Worm (Caenorhabditis elegans): ENCODE measurements around the gene dyf-3.

The dyf-3 gene

ce11 chrIV:3368638-3369247, 30.3 kb downstream of the dyf-3 start, which contains the start of gene vha-19:
vha-19 (plus strand) TSS chrIV:3369197.
- no peak for TF ChIP-seq lsy-2 (tag; optimal IDR thresholded peaks at IDR 0.05)
- TF ChIP-seq unc-39 (tag; optimal IDR thresholded peaks at IDR 0.05): no peak
- TF ChIP-seq zip-8 (tag; optimal IDR thresholded peaks at IDR 0.05): no peak
- peak; percentile 6 for TF ChIP-seq nhr-237 (tag; optimal IDR thresholded peaks at IDR 0.05)

- TF ChIP-seq unc-120 (tag; optimal IDR thresholded peaks at IDR 0.05; ENCODE audit: poor library complexity, severe bottlenecking): no peak
- no peak for TF ChIP-seq lin-13 (tag; optimal IDR thresholded peaks at IDR 0.05)
- no peak for TF ChIP-seq mep-1 (tag; optimal IDR thresholded peaks at IDR 0.05)
- TF ChIP-seq cnd-1 (tag; optimal IDR thresholded peaks at IDR 0.05): no peak
- TF ChIP-seq M03D4.4 (tag; optimal IDR thresholded peaks at IDR 0.05): no peak
- TF ChIP-seq unc-62 (GFP tag; optimal IDR thresholded peaks at IDR 0.05): no peak
- TF ChIP-seq ztf-11 (tag; optimal IDR thresholded peaks at IDR 0.05): no peak
Observed at ce11 chrIV:3363784-3364183, 35.2 kb downstream of the dyf-3 start.

DNA sequence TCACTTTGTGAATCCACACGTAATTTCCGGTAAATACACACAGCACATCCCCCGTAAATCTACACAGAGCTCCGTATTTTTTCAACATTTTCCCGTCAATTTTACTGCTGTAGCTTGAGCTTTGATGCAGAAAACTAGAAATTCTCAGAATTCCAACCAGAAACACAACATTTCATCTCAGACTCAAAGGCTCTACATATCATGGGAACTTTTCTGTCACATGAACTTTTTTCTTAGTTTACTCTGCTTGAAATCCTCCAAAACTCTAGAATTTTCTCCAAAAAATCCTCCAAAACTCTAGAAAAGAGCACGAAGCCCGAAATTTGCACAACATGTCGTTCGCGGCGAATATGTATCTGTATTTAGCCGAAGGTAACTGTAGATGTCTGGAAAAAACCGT, 35.8 kb downstream of the dyf-3 start, which contains the start of gene Y55H10A.2:
Gene Y55H10A.2, plus strand, starts transcription at position 301 of the 400 bp plus-strand sequence.
- TF ChIP-seq ces-1 (GFP tag; optimal IDR thresholded peaks at IDR 0.05): no peak
- no peak for TF ChIP-seq unc-62 (GFP tag; optimal IDR thresholded peaks at IDR 0.05)
- no peak for TF ChIP-seq mep-1 (tag; optimal IDR thresholded peaks at IDR 0.05)
- TF ChIP-seq cnd-1 (tag; optimal IDR thresholded peaks at IDR 0.05): no peak
- TF ChIP-seq ceh-39 (tag; optimal IDR thresholded peaks at IDR 0.05): no peak
- TF ChIP-seq bed-3 (GFP tag; optimal IDR thresholded peaks at IDR 0.05): no peak
- TF ChIP-seq lsy-2 (tag; optimal IDR thresholded peaks at IDR 0.05): no peak
- TF ChIP-seq flh-1 (GFP tag; optimal IDR thresholded peaks at IDR 0.05): no peak
- no peak for TF ChIP-seq lin-32 (GFP tag; optimal IDR thresholded peaks at IDR 0.05)
- TF ChIP-seq hlh-1 (tag; optimal IDR thresholded peaks at IDR 0.05): no peak
- no peak for TF ChIP-seq sem-2 (GFP tag; optimal IDR thresholded peaks at IDR 0.05)
- no peak for TF ChIP-seq ceh-43 (GFP tag; optimal IDR thresholded peaks at IDR 0.05)
- TF ChIP-seq nhr-76 (tag; optimal IDR thresholded peaks at IDR 0.05): no peak
- TF ChIP-seq ham-2 (GFP tag; optimal IDR thresholded peaks at IDR 0.05): no peak
- no peak for TF ChIP-seq mab-5 (tag; optimal IDR thresholded peaks at IDR 0.05)
- no peak for TF ChIP-seq pha-4 (tag; optimal IDR thresholded peaks at IDR 0.05)
- TF ChIP-seq blmp-1 (tag; optimal IDR thresholded peaks at IDR 0.05): no peak
- no peak for TF ChIP-seq mls-2 (tag; optimal IDR thresholded peaks at IDR 0.05)
- no peak for TF ChIP-seq tbx-8 (GFP tag; optimal IDR thresholded peaks at IDR 0.05)

DNA sequence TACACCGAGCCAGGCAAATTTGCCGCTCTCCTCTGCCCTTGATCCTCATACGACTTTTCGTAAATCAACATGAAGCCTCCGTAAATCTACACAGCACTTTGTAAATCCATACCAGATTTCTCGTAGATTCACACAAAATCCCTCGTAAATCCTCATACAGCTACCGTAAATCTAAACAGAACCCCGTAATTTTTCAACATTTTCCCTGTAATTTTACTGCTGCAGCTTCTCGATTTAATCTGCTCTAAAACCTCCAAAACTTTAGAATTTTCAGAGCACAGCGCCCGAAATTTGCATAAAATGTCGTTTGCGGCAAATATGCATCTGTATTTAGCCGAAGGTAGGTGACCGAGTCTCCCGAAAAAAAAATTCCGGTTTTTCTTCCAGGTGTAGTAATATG, 44.3 kb downstream of the dyf-3 start, which contains the start of gene F42A6.1:
Gene F42A6.1, plus strand, starts transcription at position 301 of the 400 bp plus-strand sequence.
- TF ChIP-seq tbx-8 (GFP tag; optimal IDR thresholded peaks at IDR 0.05) (no peak), sem-2 (GFP tag; optimal IDR thresholded peaks at IDR 0.05) (no peak), lin-32 (GFP tag; optimal IDR thresholded peaks at IDR 0.05) (no peak), nhr-237 (tag; optimal IDR thresholded peaks at IDR 0.05) (no peak), ces-1 (GFP tag; optimal IDR thresholded peaks at IDR 0.05) (no peak), bed-3 (GFP tag; optimal IDR thresholded peaks at IDR 0.05) (no peak), cnd-1 (tag; optimal IDR thresholded peaks at IDR 0.05) (no peak), zip-8 (tag; optimal IDR thresholded peaks at IDR 0.05) (no peak), ham-2 (GFP tag; optimal IDR thresholded peaks at IDR 0.05) (no peak)

DNA sequence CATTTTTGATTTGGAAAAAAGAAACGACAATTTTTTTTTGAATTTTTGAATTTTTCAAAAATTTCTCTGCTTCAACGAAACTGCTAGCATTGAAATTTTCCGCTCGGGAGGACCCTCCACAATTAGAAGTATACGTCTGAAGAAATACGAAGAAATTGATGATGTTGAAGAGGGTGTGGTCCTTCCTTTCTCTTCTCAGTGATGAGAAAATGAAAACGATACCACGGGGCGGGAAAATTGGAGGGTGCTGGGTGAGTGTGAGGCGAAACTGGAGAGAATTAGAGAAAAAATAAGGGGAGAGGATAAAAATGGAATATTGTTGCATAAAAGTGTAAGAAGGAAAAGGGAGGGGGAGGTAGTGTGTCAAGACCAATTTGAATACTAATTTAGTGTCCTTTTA, 47.0 kb downstream of the dyf-3 start:
- TF ChIP-seq lin-13 (tag; optimal IDR thresholded peaks at IDR 0.05): no peak
- TF ChIP-seq ham-2 (GFP tag; optimal IDR thresholded peaks at IDR 0.05): no peak
- no peak for TF ChIP-seq unc-120 (tag; optimal IDR thresholded peaks at IDR 0.05; ENCODE audit: poor library complexity, severe bottlenecking)
- TF ChIP-seq ces-1 (GFP tag; optimal IDR thresholded peaks at IDR 0.05): peak; percentile 11
- TF ChIP-seq ceh-83 (GFP tag; optimal IDR thresholded peaks at IDR 0.05): no peak
- TF ChIP-seq mls-2 (tag; optimal IDR thresholded peaks at IDR 0.05): no peak

- TF ChIP-seq blmp-1 (tag; optimal IDR thresholded peaks at IDR 0.05): no peak
- TF ChIP-seq M03D4.4 (tag; optimal IDR thresholded peaks at IDR 0.05): no peak
- no peak for TF ChIP-seq lin-13 (tag; optimal IDR thresholded peaks at IDR 0.05)
- TF ChIP-seq bed-3 (GFP tag; optimal IDR thresholded peaks at IDR 0.05): no peak
- TF ChIP-seq nhr-12 (tag; optimal IDR thresholded peaks at IDR 0.05): no peak
- TF ChIP-seq pha-4 (tag; optimal IDR thresholded peaks at IDR 0.05): no peak
- TF ChIP-seq sptf-1 (tag; optimal IDR thresholded peaks at IDR 0.05): no peak
- peak; percentile 66 for TF ChIP-seq ces-1 (GFP tag; optimal IDR thresholded peaks at IDR 0.05)
- no peak for TF ChIP-seq zip-8 (tag; optimal IDR thresholded peaks at IDR 0.05)
- TF ChIP-seq drap-1 (GFP tag; optimal IDR thresholded peaks at IDR 0.05): no peak
- TF ChIP-seq unc-120 (tag; optimal IDR thresholded peaks at IDR 0.05; ENCODE audit: poor library complexity, severe bottlenecking): peak; percentile 3
- TF ChIP-seq nhr-28 (tag; optimal IDR thresholded peaks at IDR 0.05): no peak
- no peak for TF ChIP-seq elt-1 (tag; optimal IDR thresholded peaks at IDR 0.05; ENCODE audit: borderline replicate concordance, insufficient read depth)
- no peak for TF ChIP-seq ztf-11 (tag; optimal IDR thresholded peaks at IDR 0.05)
- TF ChIP-seq lin-32 (GFP tag; optimal IDR thresholded peaks at IDR 0.05): no peak
- no peak for TF ChIP-seq mab-5 (tag; optimal IDR thresholded peaks at IDR 0.05)
- peak; percentile 15 for TF ChIP-seq nhr-237 (tag; optimal IDR thresholded peaks at IDR 0.05)
- TF ChIP-seq ham-2 (GFP tag; optimal IDR thresholded peaks at IDR 0.05): peak; percentile 38
- TF ChIP-seq unc-62 (GFP tag; optimal IDR thresholded peaks at IDR 0.05): no peak
- TF ChIP-seq unc-39 (tag; optimal IDR thresholded peaks at IDR 0.05): no peak
- TF ChIP-seq ceh-83 (GFP tag; optimal IDR thresholded peaks at IDR 0.05): no peak
- no peak for TF ChIP-seq tbx-8 (GFP tag; optimal IDR thresholded peaks at IDR 0.05)
- no peak for TF ChIP-seq elt-3 (tag; optimal IDR thresholded peaks at IDR 0.05)
- peak; percentile 8 for TF ChIP-seq mls-2 (tag; optimal IDR thresholded peaks at IDR 0.05)
- no peak for TF ChIP-seq nhr-76 (tag; optimal IDR thresholded peaks at IDR 0.05)
- peak; percentile 16 for TF ChIP-seq hlh-1 (tag; optimal IDR thresholded peaks at IDR 0.05)
- TF ChIP-seq cnd-1 (tag; optimal IDR thresholded peaks at IDR 0.05): no peak
- peak; percentile 32 for TF ChIP-seq mep-1 (tag; optimal IDR thresholded peaks at IDR 0.05)
- no peak for TF ChIP-seq flh-1 (GFP tag; optimal IDR thresholded peaks at IDR 0.05)
Observed at ce11 chrIV:3349977-3350580, 49.0 kb downstream of the dyf-3 start, which contains the start of gene elks-1. elks-1 (minus strand) TSS chrIV:3350027.

Data from whole organism, mixed stage, embryonic.